Worm (Caenorhabditis elegans) whole organism, late embryonic: ENCODE data around the gene srsx-27.
A peak's percentile ranks its signal among the peaks of the same experiment; 100 is the strongest.

Experiments used
- C38D4.7 ChIP-seq: fragments of 200-800 bp; sonication (Bioruptor generic); optimal IDR thresholded peaks from 2 replicates; lab custom pipeline; 2018; ENCODE audit warnings: mild to moderate bottlenecking, missing genetic modification characterization, moderate library complexity, missing compliant biosample characterization
- F13H6.1 ChIP-seq: sonication (generic microtip); optimal IDR thresholded peaks from 2 replicates; lab custom pipeline; 2016; ENCODE audit warnings: missing genetic modification characterization, missing compliant biosample characterization
- T23F11.4 ChIP-seq: fragments of 200-800 bp; sonication (Bioruptor generic); optimal IDR thresholded peaks from 2 replicates; lab custom pipeline; 2018; ENCODE audit warnings: mild to moderate bottlenecking, missing genetic modification characterization, missing compliant biosample characterization
- ama-1 ChIP-seq: fragments of 150-350 bp; optimal IDR thresholded peaks from 2 replicates; lab custom pipeline; 2014
- ceh-14 ChIP-seq: sonication (generic microtip); optimal IDR thresholded peaks from 2 replicates; lab custom pipeline; 2016; ENCODE audit warnings: missing genotype, missing genetic modification characterization, missing compliant biosample characterization
- ceh-18 ChIP-seq: sonication (generic microtip); optimal IDR thresholded peaks from 2 replicates; lab custom pipeline; 2016; ENCODE audit warnings: missing genetic modification characterization, missing compliant biosample characterization
- ceh-22 ChIP-seq: sonication (generic microtip); optimal IDR thresholded peaks from 2 replicates; lab custom pipeline; 2017; ENCODE audit warnings: missing biosample characterization, missing genetic modification characterization
- ceh-24 ChIP-seq: sonication (generic microtip); optimal IDR thresholded peaks from 2 replicates; lab custom pipeline; 2016; ENCODE audit warnings: mild to moderate bottlenecking, missing genetic modification characterization, missing compliant biosample characterization
- ceh-30 ChIP-seq: fragments of 150-350 bp; optimal IDR thresholded peaks from 2 replicates; lab custom pipeline; 2014; ENCODE audit warnings: missing biosample characterization, missing genetic modification characterization
- ceh-31 ChIP-seq: sonication (generic microtip); optimal IDR thresholded peaks from 2 replicates; lab custom pipeline; 2016; ENCODE audit warnings: missing genetic modification characterization, missing compliant biosample characterization
- ceh-34 ChIP-seq: sonication (generic microtip); optimal IDR thresholded peaks from 2 replicates; lab custom pipeline; 2016; ENCODE audit warnings: mild to moderate bottlenecking, missing genetic modification characterization, missing compliant biosample characterization
- ceh-45 ChIP-seq: fragments of 200-800 bp; sonication (Bioruptor generic); IDR thresholded peaks from 2 replicates; pipeline ENCODE4 v1.3.6; 2022; ENCODE audit warnings: missing genetic modification reagents, missing genetic modification characterization, missing compliant biosample characterization
- ceh-48 ChIP-seq: sonication (generic microtip); optimal IDR thresholded peaks from 2 replicates; lab custom pipeline; 2016; ENCODE audit warnings: missing genetic modification characterization, inconsistent platforms, missing compliant biosample characterization
- ceh-9 ChIP-seq: sonication (generic microtip); optimal IDR thresholded peaks from 2 replicates; lab custom pipeline; 2016; ENCODE audit warnings: mild to moderate bottlenecking, missing genetic modification characterization, inconsistent platforms, missing compliant biosample characterization
- che-1 ChIP-seq: sonication (generic microtip); optimal IDR thresholded peaks from 2 replicates; lab custom pipeline; 2016; ENCODE audit warnings: mild to moderate bottlenecking, missing genetic modification characterization, missing compliant biosample characterization
- dve-1 ChIP-seq: sonication (generic microtip); optimal IDR thresholded peaks from 2 replicates; lab custom pipeline; 2017; ENCODE audit warnings: antibody characterized with exemption, mild to moderate bottlenecking, missing genetic modification characterization, missing compliant biosample characterization
- elt-2 ChIP-seq: sonication (generic microtip); optimal IDR thresholded peaks from 2 replicates; lab custom pipeline; 2016; ENCODE audit warnings: missing genetic modification reagents, missing genetic modification characterization, missing compliant biosample characterization
- ets-4 ChIP-seq: sonication (generic microtip); optimal IDR thresholded peaks from 2 replicates; lab custom pipeline; 2016; ENCODE audit warnings: missing genetic modification characterization, missing compliant biosample characterization
- eyg-1 ChIP-seq: sonication (generic microtip); optimal IDR thresholded peaks from 2 replicates; lab custom pipeline; 2016; ENCODE audit warnings: missing genotype, missing genetic modification characterization, missing compliant biosample characterization
- fkh-10 ChIP-seq: fragments of 150-350 bp; optimal IDR thresholded peaks from 2 replicates; lab custom pipeline; 2014; ENCODE audit warnings: missing biosample characterization, missing genetic modification reagents, missing genetic modification characterization
- fkh-6 ChIP-seq: sonication (generic microtip); optimal IDR thresholded peaks from 2 replicates; lab custom pipeline; 2016; ENCODE audit warnings: missing genetic modification characterization, missing compliant biosample characterization
- hlh-15 ChIP-seq: sonication (generic microtip); optimal IDR thresholded peaks from 2 replicates; lab custom pipeline; 2016; ENCODE audit warnings: missing genetic modification characterization, missing compliant biosample characterization
- hlh-30 ChIP-seq: sonication (generic microtip); optimal IDR thresholded peaks from 2 replicates; lab custom pipeline; 2017; ENCODE audit warnings: antibody characterized with exemption, missing genetic modification characterization, missing compliant biosample characterization; ENCODE audit not compliant: insufficient read depth
- nhr-11 ChIP-seq: fragments of 150-350 bp; optimal IDR thresholded peaks from 2 replicates; lab custom pipeline; 2014; ENCODE audit warnings: missing biosample characterization, missing genetic modification characterization
- nhr-232 ChIP-seq: sonication (generic microtip); optimal IDR thresholded peaks from 2 replicates; lab custom pipeline; 2016; ENCODE audit warnings: missing genetic modification characterization, missing compliant biosample characterization
- odd-2 ChIP-seq: sonication (generic microtip); optimal IDR thresholded peaks from 2 replicates; lab custom pipeline; 2017; ENCODE audit warnings: antibody characterized with exemption, mild to moderate bottlenecking, missing genetic modification characterization, missing compliant biosample characterization
- pag-3 ChIP-seq: sonication (generic microtip); optimal IDR thresholded peaks from 2 replicates; lab custom pipeline; 2016; ENCODE audit warnings: missing compliant biosample characterization, missing genetic modification characterization, borderline replicate concordance
- pha-4 ChIP-seq: fragments of 150-350 bp; optimal IDR thresholded peaks from 2 replicates; lab custom pipeline; 2018; ENCODE audit warnings: missing biosample characterization, missing genetic modification reagents, missing genetic modification characterization
- pros-1 ChIP-seq: fragments of 150-350 bp; optimal IDR thresholded peaks from 2 replicates; lab custom pipeline; 2014; ENCODE audit warnings: missing biosample characterization, missing genetic modification reagents, missing genetic modification characterization
- ref-2 ChIP-seq: sonication (generic microtip); optimal IDR thresholded peaks from 2 replicates; lab custom pipeline; 2016; ENCODE audit warnings: missing genetic modification characterization, missing compliant biosample characterization
- rnt-1 ChIP-seq: sonication (generic microtip); optimal IDR thresholded peaks from 2 replicates; lab custom pipeline; 2016; ENCODE audit warnings: missing genetic modification characterization, missing compliant biosample characterization
- sdc-2 ChIP-seq: sonication (generic microtip); optimal IDR thresholded peaks from 2 replicates; lab custom pipeline; 2016; ENCODE audit warnings: missing genotype, missing genetic modification characterization, missing compliant biosample characterization
- sox-2 ChIP-seq: fragments of 200-800 bp; sonication (Bioruptor generic); IDR thresholded peaks from 2 replicates; pipeline ENCODE4 v1.3.6; 2022; ENCODE audit warnings: missing genetic modification reagents, missing genetic modification characterization, missing compliant biosample characterization
- sox-4 ChIP-seq: sonication (generic microtip); optimal IDR thresholded peaks from 2 replicates; lab custom pipeline; 2017; ENCODE audit warnings: mild to moderate bottlenecking, missing genetic modification characterization, inconsistent platforms, missing compliant biosample characterization
- syd-9 ChIP-seq: sonication (generic microtip); optimal IDR thresholded peaks from 2 replicates; lab custom pipeline; 2016; ENCODE audit warnings: mild to moderate bottlenecking, missing genetic modification characterization, moderate library complexity, missing compliant biosample characterization
- tbx-2 ChIP-seq: sonication (generic microtip); optimal IDR thresholded peaks from 2 replicates; lab custom pipeline; 2016; ENCODE audit warnings: missing genetic modification characterization, missing compliant biosample characterization
- ttx-3 ChIP-seq: sonication (generic microtip); optimal IDR thresholded peaks from 2 replicates; lab custom pipeline; 2016; ENCODE audit warnings: missing genetic modification reagents, missing genetic modification characterization, missing compliant biosample characterization
- unc-3 ChIP-seq, 2 experiments: fragments of 200-800 bp in 1 of 2; sonication (Bioruptor generic) in 1 of 2; sonication (generic microtip) in 1 of 2; conservative IDR thresholded peaks in 1 of 2; optimal IDR thresholded peaks in 1 of 2; 2 replicates each; pipeline versions ENCODE4 v1.3.6 to Lab custom; 2016 to 2022; ENCODE audit warnings: missing compliant biosample characterization in 2 of 2, missing genetic modification characterization in 2 of 2, missing genetic modification reagents in 1 of 2
- unc-42 ChIP-seq: sonication (generic microtip); optimal IDR thresholded peaks from 2 replicates; lab custom pipeline; 2016; ENCODE audit warnings: missing genotype, missing genetic modification characterization, missing compliant biosample characterization
- unc-55 ChIP-seq: sonication (generic microtip); optimal IDR thresholded peaks from 2 replicates; lab custom pipeline; 2017; ENCODE audit warnings: missing biosample characterization, missing genetic modification reagents, missing genetic modification characterization
- zip-5 ChIP-seq: sonication (generic microtip); optimal IDR thresholded peaks from 2 replicates; lab custom pipeline; 2016; ENCODE audit warnings: missing genetic modification characterization, missing compliant biosample characterization

srsx-27 gene

ce11 chrV:10178166-10178565 lies 28.3 kb downstream of the srsx-27 start (continued):
- TF ChIP-seq zip-5 (tag; lab: Kevin White, UChicago) (peak; percentile 52), nhr-232 (no peak), che-1 (tag; lab: Kevin White, UChicago) (no peak), dve-1 (tag; lab: Kevin White, UChicago) (no peak), F13H6.1 (tag; lab: Kevin White, UChicago) (peak; percentile 67), sdc-2 (tag; lab: Kevin White, UChicago) (peak; percentile 23), ceh-18 (tag; lab: Kevin White, UChicago) (peak; percentile 54), ceh-34 (peak; percentile 67), unc-55 (GFP tag; lab: Kevin White, UChicago) (no peak), rnt-1 (peak; percentile 22), ref-2 (peak; percentile 85), ceh-24 (tag; lab: Kevin White, UChicago) (no peak), ceh-14 (tag; lab: Kevin White, UChicago) (peak; percentile 79), ttx-3 (tag; lab: Kevin White, UChicago) (no peak), ceh-45 (GFP tag; lab: Robert Waterston, UW) (no peak), ets-4 (tag; lab: Kevin White, UChicago) (peak; percentile 73), hlh-30 (tag; lab: Kevin White, UChicago) (no peak), ceh-31 (tag; lab: Kevin White, UChicago) (peak; percentile 94), sox-4 (tag; lab: Kevin White, UChicago) (no peak), unc-42 (tag; lab: Kevin White, UChicago) (peak; percentile 19)

ce11 chrV:10179235-10179634 lies 29.4 kb downstream of the srsx-27 start, which contains the start of gene cul-5:
TSS of gene cul-5 (plus strand) at chrV:10179535.
- TF ChIP-seq fkh-10 (GFP tag; lab: Kevin White, UChicago): no peak
- no peak for TF ChIP-seq C38D4.7
- TF ChIP-seq ceh-48: no peak
- no peak for TF ChIP-seq pha-4 (tag; lab: Kevin White, UChicago)
- TF ChIP-seq nhr-232: no peak
- TF ChIP-seq elt-2: peak; percentile 11

ce11 chrV:10182984-10183383 lies 33.2 kb downstream of the srsx-27 start, which contains the start of gene ZK856.4:
TSS of gene ZK856.4 (plus strand) at chrV:10183284.
- TF ChIP-seq syd-9 (tag; lab: Kevin White, UChicago): no peak
- TF ChIP-seq unc-55 (GFP tag; lab: Kevin White, UChicago): no peak
- TF ChIP-seq T23F11.4 (GFP tag; lab: Kevin White, UChicago): no peak
- no peak for TF ChIP-seq fkh-6 (tag; lab: Kevin White, UChicago)
- TF ChIP-seq elt-2: no peak
- TF ChIP-seq ceh-9 (tag; lab: Kevin White, UChicago): no peak
- TF ChIP-seq ceh-14 (tag; lab: Kevin White, UChicago): no peak
- no peak for TF ChIP-seq eyg-1 (tag; lab: Kevin White, UChicago)
- TF ChIP-seq hlh-15 (tag; lab: Kevin White, UChicago): no peak
- no peak for TF ChIP-seq zip-5 (tag; lab: Kevin White, UChicago)
- TF ChIP-seq ceh-31 (tag; lab: Kevin White, UChicago): no peak
- no peak for TF ChIP-seq ceh-22 (tag; lab: Kevin White, UChicago)
- no peak for TF ChIP-seq sox-2 (GFP tag; lab: Robert Waterston, UW)
- no peak for TF ChIP-seq pros-1 (tag; lab: Kevin White, UChicago)
- TF ChIP-seq pag-3: no peak

- TF ChIP-seq ceh-34 (no peak), tbx-2 (tag; lab: Kevin White, UChicago) (no peak), elt-2 (no peak), nhr-11 (no peak), ama-1 (no peak), ceh-14 (tag; lab: Kevin White, UChicago) (no peak), pros-1 (tag; lab: Kevin White, UChicago) (no peak), unc-3 (GFP tag; conservative IDR thresholded peaks at IDR 0.05; lab: Robert Waterston, UW) (no peak), unc-3 (tag; optimal IDR thresholded peaks at IDR 0.05; lab: Kevin White, UChicago) (no peak), odd-2 (tag; lab: Kevin White, UChicago) (no peak), ceh-30 (no peak)
These were observed 34.0 kb downstream of the srsx-27 start for ce11 chrV:10183810-10184209.
